Fruit fly (Drosophila melanogaster) whole organism: Measurements from ENCODE around the gene Grip84.

Source experiments
- Dll ChIP-seq: fragments of >200 bp; optimal IDR thresholded peaks from 2 replicates; lab custom pipeline; 2017
- usp ChIP-seq: fragments of >200 bp; optimal IDR thresholded peaks from 2 replicates; lab custom pipeline; 2017; ENCODE audit warnings: missing biosample characterization, missing genetic modification characterization, mixed read lengths

DNA sequence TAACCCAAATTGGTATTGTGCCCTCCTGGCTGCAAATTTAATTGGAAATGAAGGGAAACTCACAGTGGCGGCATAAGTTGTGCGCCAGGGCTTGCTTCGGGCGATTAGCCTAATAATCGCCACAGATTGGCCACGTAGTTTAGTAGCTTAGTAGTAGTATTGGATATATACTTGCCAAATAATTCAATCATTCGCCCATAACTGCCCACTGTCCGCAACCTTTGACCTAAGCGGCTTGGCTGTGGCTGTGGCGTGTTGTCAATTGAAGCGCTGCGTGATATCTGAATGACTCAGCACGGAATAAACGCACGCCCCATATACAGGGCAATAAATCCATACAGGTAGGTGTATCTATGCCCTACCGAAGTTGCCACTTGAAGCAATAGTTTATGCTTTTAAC is 41.4 kb upstream of the Grip84 start:
- TF ChIP-seq Dll (lab: Kevin White, UChicago), result no peak
- no peak for TF ChIP-seq usp (GFP tag; lab: Kevin White, UChicago)
